Fruit fly (Drosophila melanogaster): Measurements from ENCODE around the gene CG18598.

The CG18598 gene

DNA sequence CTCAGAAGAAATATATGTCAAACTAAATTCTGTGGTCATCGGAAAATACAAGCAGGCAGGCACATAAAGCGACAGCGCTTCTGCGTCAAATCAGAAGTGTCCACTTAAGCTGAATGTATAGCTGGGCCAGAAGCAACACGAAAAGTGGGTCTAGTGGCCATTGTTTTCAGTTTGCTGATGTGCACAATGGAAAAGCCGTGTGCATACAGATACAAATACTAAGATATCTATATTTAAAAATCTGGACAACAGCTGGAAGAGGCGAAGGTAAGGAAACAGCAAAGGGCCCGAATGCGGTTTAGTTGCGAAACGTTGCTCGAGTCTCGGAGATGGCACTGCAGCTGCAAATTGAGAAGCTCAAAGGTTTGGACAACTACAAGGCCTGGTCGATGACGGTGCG is at the start of gene CG18598:
TSS of gene CG18598 (plus strand) at position 301 of the 400 bp plus-strand sequence.
- TF ChIP-seq Sin3A (optimal IDR thresholded peaks at IDR 0.05) (no peak), insv (optimal IDR thresholded peaks at IDR 0.05) (no peak), psq (optimal IDR thresholded peaks at IDR 0.05) (no peak), Myc (optimal IDR thresholded peaks at IDR 0.05) (no peak), ttk (optimal IDR thresholded peaks at IDR 0.05) (no peak), h (optimal IDR thresholded peaks at IDR 0.05) (no peak)

DNA sequence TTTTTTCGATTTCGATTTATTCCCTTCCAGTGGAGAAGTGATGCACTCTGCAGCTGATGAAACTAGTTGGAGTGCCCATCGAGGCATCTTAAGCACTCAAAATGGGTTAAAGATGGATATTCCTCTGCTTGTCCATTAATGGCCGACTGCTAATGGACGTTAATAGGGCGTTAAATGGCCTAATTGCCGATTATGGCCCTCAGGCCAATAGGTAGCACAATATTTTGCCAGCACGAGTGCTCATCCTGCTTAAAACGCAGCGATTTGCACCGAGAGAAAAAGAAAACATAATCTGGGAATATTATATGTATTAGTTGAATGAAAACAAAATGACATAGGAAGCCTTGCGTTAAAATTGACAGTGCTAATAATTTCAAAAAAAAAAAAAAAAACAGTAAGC is 42.4 kb upstream of the CG18598 start, which contains the start of gene CG44158:
TSS of gene CG44158 (plus strand) at position 301 of the 400 bp plus-strand sequence.
- no peak for TF ChIP-seq insv (optimal IDR thresholded peaks at IDR 0.05)
- TF ChIP-seq ttk (optimal IDR thresholded peaks at IDR 0.05) = no peak
- no peak for TF ChIP-seq h (optimal IDR thresholded peaks at IDR 0.05)
- TF ChIP-seq psq (optimal IDR thresholded peaks at IDR 0.05) = no peak
- no peak for TF ChIP-seq Sin3A (optimal IDR thresholded peaks at IDR 0.05)
- no peak for TF ChIP-seq Myc (optimal IDR thresholded peaks at IDR 0.05)

DNA sequence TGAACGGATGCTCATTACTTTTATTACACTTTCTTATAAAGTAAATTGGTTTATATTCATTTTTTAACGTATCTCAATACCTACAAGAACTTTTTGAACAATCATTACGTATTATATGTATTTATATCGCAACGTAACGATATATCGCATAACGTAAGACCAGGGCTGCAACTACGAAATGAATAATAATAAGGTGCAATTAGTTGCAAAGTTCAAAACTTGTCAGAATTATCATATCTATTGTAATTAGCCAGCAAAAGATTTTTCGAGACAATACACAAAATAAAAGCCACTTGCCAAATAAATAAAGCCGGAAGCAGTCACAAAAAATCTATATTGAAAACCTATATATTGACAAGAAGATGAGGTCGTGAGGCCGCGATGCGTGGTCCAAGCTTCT is 35.6 kb upstream of the CG18598 start:
- TF ChIP-seq Myc (optimal IDR thresholded peaks at IDR 0.05) (no peak), psq (optimal IDR thresholded peaks at IDR 0.05) (no peak), Sin3A (optimal IDR thresholded peaks at IDR 0.05) (no peak), ttk (optimal IDR thresholded peaks at IDR 0.05) (no peak), h (optimal IDR thresholded peaks at IDR 0.05) (no peak), insv (optimal IDR thresholded peaks at IDR 0.05) (no peak)

DNA sequence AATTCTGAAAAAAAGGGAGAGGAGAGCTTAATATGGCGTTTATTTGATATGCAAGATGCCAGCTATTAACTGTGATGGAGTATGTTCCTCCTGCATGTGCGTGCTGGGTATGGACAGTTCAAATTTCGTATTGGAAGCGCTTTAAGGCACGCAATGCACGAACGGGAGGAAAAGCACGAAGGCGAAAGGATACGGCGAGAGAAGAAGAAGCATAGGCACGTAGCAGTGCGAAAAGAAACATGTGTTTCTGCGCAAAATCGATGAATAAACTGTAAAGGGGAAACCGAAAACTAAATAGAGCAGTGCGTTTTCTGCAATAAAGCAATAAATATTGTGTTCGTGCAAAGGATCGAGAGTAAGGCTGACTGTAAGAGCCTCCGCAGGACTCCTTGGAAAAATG is 35.0 kb upstream of the CG18598 start, which contains the start of gene CG14314:
TSS of gene CG14314 (plus strand) at position 243 of the 400 bp plus-strand sequence.
- no peak for TF ChIP-seq h (optimal IDR thresholded peaks at IDR 0.05)
- TF ChIP-seq psq (optimal IDR thresholded peaks at IDR 0.05) = no peak
- no peak for TF ChIP-seq ttk (optimal IDR thresholded peaks at IDR 0.05)
- TF ChIP-seq insv (optimal IDR thresholded peaks at IDR 0.05) = no peak
- TF ChIP-seq Myc (optimal IDR thresholded peaks at IDR 0.05) = no peak
- TF ChIP-seq Sin3A (optimal IDR thresholded peaks at IDR 0.05) = no peak

DNA sequence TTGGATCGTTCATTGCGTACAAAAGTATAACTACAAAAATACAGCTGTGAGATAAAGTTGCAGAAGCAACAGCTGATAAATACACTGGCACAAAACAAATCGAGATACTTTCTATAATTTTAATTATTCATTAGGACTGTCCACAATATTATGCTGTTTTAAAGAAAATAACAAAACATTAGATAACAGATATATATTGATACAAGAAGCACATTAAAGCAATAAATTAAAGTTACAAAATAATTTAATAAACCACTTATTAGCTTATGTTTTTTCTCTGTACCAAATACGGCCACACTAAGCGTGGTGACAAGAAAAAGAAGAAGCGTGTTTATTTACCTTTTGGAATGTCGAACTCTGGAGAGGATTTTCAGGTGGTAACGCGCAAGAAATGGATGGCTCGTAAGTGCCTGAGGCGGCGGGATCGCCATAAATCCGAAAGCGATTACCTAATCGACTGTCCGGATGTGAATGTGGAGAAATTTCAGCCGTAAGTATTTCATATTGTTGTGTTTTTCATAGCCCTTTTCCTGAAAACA is 30.6 kb upstream of the CG18598 start, which contains the start of the genes CG7988 and CG7183:
TSS of gene CG7988 (plus strand) at position 316 of the 539 bp plus-strand sequence.
TSS of gene CG7183 (minus strand) at position 489 of the 539 bp plus-strand sequence.
- no peak for TF ChIP-seq Sin3A (optimal IDR thresholded peaks at IDR 0.05)
- TF ChIP-seq insv (optimal IDR thresholded peaks at IDR 0.05) = no peak
- TF ChIP-seq Myc (optimal IDR thresholded peaks at IDR 0.05) = no peak
- no peak for TF ChIP-seq psq (optimal IDR thresholded peaks at IDR 0.05)
- no peak for TF ChIP-seq ttk (optimal IDR thresholded peaks at IDR 0.05)
- no peak for TF ChIP-seq h (optimal IDR thresholded peaks at IDR 0.05)

DNA sequence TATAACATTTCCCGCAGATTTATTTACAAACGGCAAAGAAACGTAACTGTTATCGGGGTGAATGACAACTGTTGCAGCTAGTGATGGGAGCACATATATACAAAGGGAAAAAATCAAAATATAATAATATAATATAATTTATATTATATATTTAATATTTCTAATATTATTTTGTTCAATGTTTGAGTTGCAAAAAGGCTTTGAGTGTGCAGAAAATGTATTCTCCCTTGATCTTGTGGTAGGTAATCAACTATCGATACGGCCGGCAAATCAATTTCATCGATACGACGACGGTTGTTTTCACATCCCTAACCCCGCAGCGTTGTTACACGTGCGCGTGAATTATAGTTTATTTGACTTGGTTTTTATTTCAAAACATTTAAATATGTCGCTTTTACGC is 27.5 kb upstream of the CG18598 start, which contains the start of the genes mTerf5 and Non3:
TSS of gene mTerf5 (minus strand) at position 249 of the 400 bp plus-strand sequence.
TSS of gene Non3 (plus strand) at position 289 of the 400 bp plus-strand sequence.
- TF ChIP-seq h (optimal IDR thresholded peaks at IDR 0.05) (no peak), insv (optimal IDR thresholded peaks at IDR 0.05) (no peak), Myc (optimal IDR thresholded peaks at IDR 0.05) (no peak), ttk (optimal IDR thresholded peaks at IDR 0.05) (no peak), psq (optimal IDR thresholded peaks at IDR 0.05) (no peak)

DNA sequence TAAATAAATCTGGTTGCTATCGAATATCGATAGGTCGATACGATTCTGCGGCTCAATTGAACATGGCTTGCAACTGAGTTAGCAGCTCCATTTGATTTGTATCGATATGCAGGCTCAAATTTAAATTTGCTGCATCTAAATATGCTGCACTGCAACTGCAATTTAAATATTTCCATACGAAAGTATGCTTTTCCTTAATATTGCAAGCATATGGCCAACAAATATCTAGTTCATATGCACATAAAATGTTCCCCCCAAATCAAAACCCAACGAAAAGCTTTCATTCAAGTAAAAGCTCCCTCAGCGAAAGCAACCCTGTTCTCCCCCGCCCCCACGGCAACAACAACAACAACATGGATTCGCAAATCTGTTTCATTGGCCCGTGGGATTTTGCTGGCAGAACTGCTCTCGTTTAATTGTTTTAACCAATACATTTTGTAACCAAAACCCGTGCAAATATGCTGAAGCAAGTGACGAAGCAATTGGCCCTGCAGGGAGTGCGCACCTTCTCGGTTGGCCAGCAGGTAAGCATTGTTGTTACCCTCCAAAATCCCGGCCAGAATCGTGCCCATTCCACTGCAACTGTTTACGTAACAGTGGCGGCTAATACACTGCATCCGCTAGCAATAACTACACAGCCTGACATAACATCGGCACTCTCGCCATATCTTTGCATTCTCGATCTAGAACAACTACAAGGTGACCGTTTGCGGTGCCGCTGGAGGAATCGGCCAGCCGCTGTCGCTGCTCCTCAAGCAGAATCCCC is 24.7 kb upstream of the CG18598 start, which contains the start of the genes CG7168 and Mdh2:
TSS of gene CG7168 (minus strand) at position 40 of the 766 bp plus-strand sequence.
TSS of gene Mdh2 (plus strand) at position 354 of the 766 bp plus-strand sequence.
- TF ChIP-seq insv (optimal IDR thresholded peaks at IDR 0.05) (no peak), psq (optimal IDR thresholded peaks at IDR 0.05) (no peak), ttk (optimal IDR thresholded peaks at IDR 0.05) (no peak), h (optimal IDR thresholded peaks at IDR 0.05) (no peak), Sin3A (optimal IDR thresholded peaks at IDR 0.05) (no peak), Myc (optimal IDR thresholded peaks at IDR 0.05) (no peak)

DNA sequence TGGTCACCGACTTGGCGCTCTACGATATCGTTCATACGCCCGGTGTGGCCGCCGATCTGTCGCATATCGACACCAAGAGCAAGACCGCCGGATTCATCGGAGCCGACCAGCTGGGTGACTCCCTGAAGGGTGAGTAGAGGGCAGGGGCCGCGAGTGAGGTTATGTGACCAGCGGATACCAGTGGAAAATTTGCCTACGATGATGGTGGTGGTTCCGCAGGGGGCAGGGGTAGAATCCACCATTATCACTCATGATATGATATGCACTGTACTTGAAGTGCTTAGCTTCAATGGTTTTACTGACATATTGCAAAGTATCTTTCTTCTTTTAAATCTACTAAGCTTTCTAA is 24.1 kb upstream of the CG18598 start:
- TF ChIP-seq psq (optimal IDR thresholded peaks at IDR 0.05) (no peak), insv (optimal IDR thresholded peaks at IDR 0.05) (no peak), ttk (optimal IDR thresholded peaks at IDR 0.05) (no peak), h (optimal IDR thresholded peaks at IDR 0.05) (no peak), Myc (optimal IDR thresholded peaks at IDR 0.05) (no peak), Sin3A (optimal IDR thresholded peaks at IDR 0.05) (no peak)

DNA sequence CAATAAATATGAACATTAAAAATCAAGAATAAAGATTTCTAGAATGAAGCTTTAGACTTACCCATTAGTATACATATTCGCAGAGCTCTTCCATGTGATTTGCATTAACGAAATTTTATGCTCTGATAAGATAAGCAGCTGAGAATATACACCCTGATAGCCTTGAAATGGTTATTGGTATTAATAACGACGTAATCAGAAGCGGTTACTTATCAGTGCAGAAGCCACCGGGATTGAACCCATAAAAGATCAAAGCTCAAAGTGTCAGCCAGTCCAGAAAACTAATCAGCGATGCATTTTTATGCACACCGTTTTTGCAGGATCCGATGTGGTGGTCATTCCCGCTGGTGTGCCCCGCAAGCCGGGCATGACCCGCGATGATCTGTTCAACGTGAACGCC is 23.5 kb upstream of the CG18598 start:
- TF ChIP-seq Sin3A (optimal IDR thresholded peaks at IDR 0.05) = no peak

DNA sequence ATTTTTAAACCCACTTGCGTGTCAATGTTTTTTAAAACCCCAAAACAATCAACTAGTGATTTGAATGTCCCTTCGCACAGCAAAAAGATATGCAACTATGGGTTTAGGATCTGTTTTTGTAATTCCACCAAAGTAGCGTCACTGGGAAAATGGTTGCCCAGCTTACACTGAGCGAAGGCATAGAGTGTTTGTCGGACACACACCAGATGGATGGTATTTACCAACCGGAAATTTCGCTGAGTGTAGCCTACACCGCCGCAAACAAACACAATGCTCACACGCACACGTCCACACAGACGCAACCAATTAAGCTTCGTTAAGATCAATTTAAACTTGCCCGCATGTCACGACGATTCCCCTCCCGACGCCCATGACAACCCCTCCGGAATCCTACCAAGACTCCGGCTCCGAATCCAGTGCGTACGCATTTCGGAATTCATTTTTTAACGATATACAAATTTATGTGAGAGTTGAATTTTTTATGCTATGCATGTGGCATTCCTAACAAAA is 22.1 kb upstream of the CG18598 start:
- TF ChIP-seq insv (optimal IDR thresholded peaks at IDR 0.05) (no peak), psq (optimal IDR thresholded peaks at IDR 0.05) (no peak), ttk (optimal IDR thresholded peaks at IDR 0.05) (no peak), Sin3A (optimal IDR thresholded peaks at IDR 0.05) (no peak), Myc (optimal IDR thresholded peaks at IDR 0.05) (no peak), h (optimal IDR thresholded peaks at IDR 0.05) (no peak)

DNA sequence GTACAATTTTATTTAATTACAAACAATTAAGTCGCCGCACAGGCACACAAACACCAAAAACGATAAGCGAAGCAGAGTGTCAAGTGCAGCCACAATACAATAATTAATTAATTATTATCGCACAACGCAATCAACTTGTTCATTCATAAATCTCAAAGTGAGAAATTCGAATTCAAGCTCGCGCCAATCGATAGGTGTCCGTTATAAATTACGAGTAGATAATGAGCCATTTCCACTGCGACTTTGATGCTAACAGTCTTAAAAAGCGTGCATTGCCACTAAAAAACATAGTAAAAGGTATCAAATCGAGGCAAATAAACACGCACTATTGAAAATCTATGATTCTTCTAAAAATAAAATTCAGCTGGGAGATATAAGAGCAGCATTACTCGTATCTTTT is 20.7 kb upstream of the CG18598 start:
- TF ChIP-seq psq (optimal IDR thresholded peaks at IDR 0.05) = no peak
- TF ChIP-seq h (optimal IDR thresholded peaks at IDR 0.05) = no peak
- TF ChIP-seq insv (optimal IDR thresholded peaks at IDR 0.05) = no peak
- no peak for TF ChIP-seq Sin3A (optimal IDR thresholded peaks at IDR 0.05)
- no peak for TF ChIP-seq ttk (optimal IDR thresholded peaks at IDR 0.05)
- TF ChIP-seq Myc (optimal IDR thresholded peaks at IDR 0.05) = no peak

DNA sequence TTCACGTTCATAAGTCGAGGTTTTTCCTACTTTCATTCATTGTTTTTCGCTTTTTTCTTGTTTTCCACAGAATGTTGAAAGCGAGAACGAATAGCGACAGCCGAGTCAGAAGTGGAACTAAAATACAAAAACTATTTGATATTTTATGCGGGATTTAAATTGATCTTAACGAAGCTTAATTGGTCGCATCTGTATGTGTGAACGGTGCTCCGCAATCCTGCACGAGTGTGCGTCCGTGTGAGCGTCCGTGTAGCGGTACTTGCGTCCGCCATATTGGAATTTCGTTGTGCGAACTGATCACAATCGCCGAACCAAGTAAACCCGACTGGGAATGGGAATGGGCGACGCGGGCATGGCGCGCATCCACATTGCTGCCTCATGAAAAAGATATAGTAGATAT is 18.7 kb upstream of the CG18598 start:
- TF ChIP-seq Myc (optimal IDR thresholded peaks at IDR 0.05) (no peak), Sin3A (optimal IDR thresholded peaks at IDR 0.05) (no peak), ttk (optimal IDR thresholded peaks at IDR 0.05) (no peak), h (optimal IDR thresholded peaks at IDR 0.05) (no peak), psq (optimal IDR thresholded peaks at IDR 0.05) (no peak), insv (optimal IDR thresholded peaks at IDR 0.05) (no peak)
